Worm (Caenorhabditis elegans) whole organism, mixed stage, embryonic: ENCODE data around the gene R03D7.15.

ENCODE experiments used
- blmp-1 ChIP-seq: fragments of 150-350 bp; optimal IDR thresholded peaks from 2 replicates; lab custom pipeline; 2014; ENCODE audit warnings: missing biosample characterization, missing genetic modification characterization
- ceh-43 ChIP-seq: fragments of 200-800 bp; sonication (Bioruptor generic); optimal IDR thresholded peaks from 2 replicates; lab custom pipeline; 2018; ENCODE audit warnings: mild to moderate bottlenecking, missing genetic modification characterization, moderate library complexity, missing compliant biosample characterization
- drap-1 ChIP-seq: fragments of 200-800 bp; sonication (Bioruptor generic); optimal IDR thresholded peaks from 3 replicates; lab custom pipeline; 2018; ENCODE audit warnings: mild to moderate bottlenecking, missing genetic modification characterization, missing compliant biosample characterization
- lin-13 ChIP-seq: fragments of 150-350 bp; optimal IDR thresholded peaks from 2 replicates; lab custom pipeline; 2014; ENCODE audit warnings: missing biosample characterization, missing genetic modification characterization
- lsy-2 ChIP-seq: fragments of 150-350 bp; optimal IDR thresholded peaks from 2 replicates; lab custom pipeline; 2014; ENCODE audit warnings: missing biosample characterization, missing genetic modification characterization
- mep-1 ChIP-seq: fragments of 150-350 bp; optimal IDR thresholded peaks from 2 replicates; lab custom pipeline; 2017; ENCODE audit warnings: missing biosample characterization, missing genetic modification reagents, missing genetic modification characterization, inconsistent platforms
- nhr-12 ChIP-seq: fragments of 150-350 bp; optimal IDR thresholded peaks from 2 replicates; lab custom pipeline; 2014; ENCODE audit warnings: missing biosample characterization, missing genetic modification characterization
- nhr-28 ChIP-seq: fragments of 150-350 bp; optimal IDR thresholded peaks from 2 replicates; lab custom pipeline; 2014; ENCODE audit warnings: missing biosample characterization, missing genetic modification characterization
- nhr-76 ChIP-seq: sonication (generic microtip); optimal IDR thresholded peaks from 2 replicates; lab custom pipeline; 2017; ENCODE audit warnings: missing biosample characterization, missing genetic modification characterization
- pha-4 ChIP-seq: fragments of 150-350 bp; optimal IDR thresholded peaks from 2 replicates; lab custom pipeline; 2018; ENCODE audit warnings: missing biosample characterization, missing genetic modification reagents, missing genetic modification characterization
- snpc-4 ChIP-seq: fragments of 150-350 bp; optimal IDR thresholded peaks from 2 replicates; lab custom pipeline; 2014; ENCODE audit warnings: missing biosample characterization, missing genetic modification characterization
- unc-62 ChIP-seq: fragments of 150-350 bp; optimal IDR thresholded peaks from 2 replicates; lab custom pipeline; 2014; ENCODE audit warnings: missing biosample characterization, missing genetic modification reagents, missing genetic modification characterization
- zip-8 ChIP-seq: fragments of 150-350 bp; optimal IDR thresholded peaks from 2 replicates; lab custom pipeline; 2014; ENCODE audit warnings: missing biosample characterization, missing genetic modification characterization

- TF ChIP-seq lin-13 (tag; lab: Kevin White, UChicago) (no peak), ceh-43 (GFP tag; lab: Kevin White, UChicago) (no peak), snpc-4 (tag; lab: Kevin White, UChicago) (no peak), mep-1 (no peak), unc-62 (GFP tag; lab: Kevin White, UChicago) (no peak), pha-4 (tag; lab: Kevin White, UChicago) (no peak), nhr-28 (tag; lab: Kevin White, UChicago) (no peak), blmp-1 (no peak), zip-8 (tag; lab: Kevin White, UChicago) (no peak), nhr-76 (tag; lab: Kevin White, UChicago) (no peak), nhr-12 (tag; lab: Kevin White, UChicago) (no peak), lsy-2 (tag; lab: Kevin White, UChicago) (no peak), drap-1 (no peak)
These were observed 11.0 kb downstream of the R03D7.15 start, which contains the start of gene nos-1 for ce11 chrII:10953065-10953464.
